Fruit fly (Drosophila melanogaster): Measurements from ENCODE around the gene Pex7.

- no peak for TF ChIP-seq Myc (optimal IDR thresholded peaks at IDR 0.05)
- TF ChIP-seq insv (optimal IDR thresholded peaks at IDR 0.05): no peak
- TF ChIP-seq ttk (optimal IDR thresholded peaks at IDR 0.05): no peak
- no peak for TF ChIP-seq psq (optimal IDR thresholded peaks at IDR 0.05)
- no peak for TF ChIP-seq h (optimal IDR thresholded peaks at IDR 0.05)
These were observed 33.4 kb downstream of the Pex7 start for dm6 chr3L:8680353-8680752.
